Worm (Caenorhabditis elegans) whole organism, early embryonic: ENCODE data around the gene fbxa-120.

Experiments used
- B0310.2 ChIP-seq: sonication (generic microtip); optimal IDR thresholded peaks from 2 replicates; lab custom pipeline; 2016; ENCODE audit warnings: mild to moderate bottlenecking, missing genetic modification characterization, missing compliant biosample characterization
- F13C5.2 ChIP-seq: sonication (generic microtip); optimal IDR thresholded peaks from 2 replicates; lab custom pipeline; 2017; ENCODE audit warnings: mild to moderate bottlenecking, missing genetic modification characterization, inconsistent platforms, missing compliant biosample characterization
- aly-1 ChIP-seq: sonication (generic microtip); optimal IDR thresholded peaks from 2 replicates; lab custom pipeline; 2016; ENCODE audit warnings: missing genetic modification characterization, missing compliant biosample characterization
- ama-1 ChIP-seq: fragments of 150-350 bp; optimal IDR thresholded peaks from 2 replicates; lab custom pipeline; 2014
- ceh-13 ChIP-seq: fragments of 200-800 bp; sonication (Bioruptor generic); optimal IDR thresholded peaks from 2 replicates; lab custom pipeline; 2018; ENCODE audit warnings: mild to moderate bottlenecking, missing genetic modification characterization, missing compliant biosample characterization
- ceh-36 ChIP-seq: sonication (generic microtip); optimal IDR thresholded peaks from 2 replicates; lab custom pipeline; 2016; ENCODE audit warnings: missing genetic modification characterization, inconsistent platforms, missing compliant biosample characterization
- ets-7 ChIP-seq: sonication (generic microtip); optimal IDR thresholded peaks from 2 replicates; lab custom pipeline; 2016; ENCODE audit warnings: missing genotype, missing genetic modification characterization, missing compliant biosample characterization
- flt-1 ChIP-seq: fragments of 200-800 bp; sonication (Bioruptor generic); IDR thresholded peaks from 2 replicates; pipeline ENCODE4 v1.3.6; 2022; ENCODE audit warnings: missing genetic modification characterization, missing compliant biosample characterization
- hmbx-1 ChIP-seq: sonication (generic microtip); optimal IDR thresholded peaks from 2 replicates; lab custom pipeline; 2016; ENCODE audit warnings: mild to moderate bottlenecking, missing genetic modification characterization, missing compliant biosample characterization
- hmg-4 ChIP-seq: fragments of 200-800 bp; sonication (Bioruptor generic); optimal IDR thresholded peaks from 2 replicates; lab custom pipeline; 2018; ENCODE audit warnings: mild to moderate bottlenecking, missing genetic modification characterization, missing compliant biosample characterization
- hnd-1 ChIP-seq: sonication (generic microtip); optimal IDR thresholded peaks from 2 replicates; lab custom pipeline; 2016; ENCODE audit warnings: missing genetic modification characterization, missing compliant biosample characterization
- pes-1 ChIP-seq: fragments of 200-800 bp; sonication (Bioruptor generic); IDR thresholded peaks from 2 replicates; pipeline ENCODE4 v1.3.6; 2022; ENCODE audit warnings: missing genetic modification reagents, missing genetic modification characterization, missing compliant biosample characterization
- scrt-1 ChIP-seq: fragments of 200-800 bp; sonication (Bioruptor generic); IDR thresholded peaks from 2 replicates; pipeline ENCODE4 v1.3.6; 2022; ENCODE audit warnings: missing genetic modification characterization, missing compliant biosample characterization
- sea-1 ChIP-seq: fragments of 200-800 bp; sonication (Bioruptor generic); conservative IDR thresholded peaks from 2 replicates; pipeline ENCODE4 v1.3.6; 2022; ENCODE audit warnings: missing genetic modification characterization, missing compliant biosample characterization
- tbx-11 ChIP-seq: fragments of 200-800 bp; sonication (Bioruptor generic); IDR thresholded peaks from 2 replicates; pipeline ENCODE4 v1.3.6; 2022; ENCODE audit warnings: missing genetic modification characterization, missing compliant biosample characterization
- tbx-37 ChIP-seq: fragments of 200-800 bp; sonication (Bioruptor generic); conservative IDR thresholded peaks from 2 replicates; pipeline ENCODE4 v1.3.6; 2022; ENCODE audit warnings: missing genetic modification reagents, missing genetic modification characterization, missing compliant biosample characterization
- tra-4 ChIP-seq: sonication (generic microtip); optimal IDR thresholded peaks from 2 replicates; lab custom pipeline; 2017; ENCODE audit warnings: missing genetic modification characterization, missing compliant biosample characterization

Gene fbxa-120

DNA sequence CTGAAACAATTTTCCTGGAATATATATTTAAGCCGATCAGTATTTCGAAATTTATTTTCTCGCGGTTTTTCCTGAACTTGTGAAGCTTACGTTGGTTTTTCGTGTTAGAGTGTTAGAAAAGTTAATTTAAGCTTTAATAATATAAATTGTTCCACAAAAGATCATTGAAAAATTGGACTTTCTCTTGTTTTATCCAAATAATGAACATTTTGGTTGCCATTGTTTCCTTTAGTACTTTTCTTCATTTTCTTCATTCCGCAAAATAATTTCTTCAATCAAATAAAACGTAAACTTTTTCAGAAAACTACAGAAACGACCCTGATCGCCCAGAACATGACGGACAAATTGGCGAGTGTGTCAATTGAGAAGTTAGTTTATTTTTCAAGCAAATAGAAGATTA, at the start of gene fbxa-120:
Gene fbxa-120, plus strand, starts transcription at position 301 of the 400 bp plus-strand sequence.
- TF ChIP-seq ama-1 (lab: Kevin White, UChicago) (no peak), hmbx-1 (tag; lab: Kevin White, UChicago) (no peak), tra-4 (tag; lab: Kevin White, UChicago) (no peak), pes-1 (no peak)

DNA sequence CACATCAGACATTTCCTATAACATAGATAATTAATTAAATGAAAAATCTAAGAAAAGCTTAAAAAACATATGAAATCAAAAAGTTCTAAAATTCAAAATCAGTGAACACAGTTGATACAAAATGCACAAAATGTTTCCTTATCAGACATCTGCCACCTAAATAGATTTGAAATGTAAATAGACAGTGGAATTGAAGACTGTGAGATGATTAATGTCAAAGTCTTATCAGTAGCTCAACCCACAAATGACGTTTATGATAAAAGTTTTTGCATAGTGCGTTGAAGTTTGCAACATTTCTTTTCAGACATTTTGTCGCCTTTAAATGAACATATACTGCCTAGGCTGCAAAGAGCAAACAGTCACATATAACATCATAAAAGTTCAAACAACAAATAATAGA, 45.8 kb upstream of the fbxa-120 start, which contains the start of gene Y40C7B.4:
Gene Y40C7B.4, minus strand, starts transcription at position 19 of the 400 bp plus-strand sequence.
- TF ChIP-seq ets-7 (tag; lab: Kevin White, UChicago), result no peak
- no peak for TF ChIP-seq B0310.2 (tag; lab: Kevin White, UChicago)
- no peak for TF ChIP-seq ceh-13 (GFP tag; lab: Kevin White, UChicago)
- no peak for TF ChIP-seq tbx-37 (GFP tag; lab: Robert Waterston, UW)
- TF ChIP-seq hmg-4 (GFP tag; lab: Kevin White, UChicago), result no peak
- no peak for TF ChIP-seq ceh-36 (tag; lab: Kevin White, UChicago)
- TF ChIP-seq flt-1 (GFP tag; lab: Robert Waterston, UW), result no peak
- TF ChIP-seq ama-1 (lab: Kevin White, UChicago), result no peak
- no peak for TF ChIP-seq scrt-1 (GFP tag; lab: Robert Waterston, UW)
- no peak for TF ChIP-seq sea-1
- TF ChIP-seq tra-4 (tag; lab: Kevin White, UChicago), result no peak
- no peak for TF ChIP-seq pes-1
- no peak for TF ChIP-seq hnd-1 (tag; lab: Kevin White, UChicago)
- TF ChIP-seq aly-1, result no peak
- TF ChIP-seq F13C5.2 (tag; lab: Kevin White, UChicago), result no peak

DNA sequence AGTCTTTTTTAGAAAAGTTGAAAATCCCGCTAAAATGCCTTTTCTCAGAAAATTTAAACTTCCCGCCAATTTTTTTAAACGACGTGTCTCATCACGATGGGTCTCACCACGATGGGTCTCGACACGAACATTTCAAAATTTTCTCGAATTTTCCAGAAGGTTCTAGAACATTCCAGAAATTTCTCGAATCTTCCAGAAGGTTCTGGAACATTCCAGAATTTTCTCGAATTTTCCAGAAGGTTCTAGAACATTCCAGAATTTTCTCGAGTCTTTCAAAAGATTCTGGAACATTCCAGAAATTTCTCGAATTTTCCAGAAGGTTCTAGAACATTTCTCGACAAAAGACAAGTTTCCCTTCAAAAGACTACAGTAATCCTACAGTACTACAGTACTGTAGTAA, 14.1 kb upstream of the fbxa-120 start:
- TF ChIP-seq hnd-1 (tag; lab: Kevin White, UChicago) (no peak), pes-1 (peak; percentile 63), aly-1 (no peak), sea-1 (no peak), tra-4 (tag; lab: Kevin White, UChicago) (no peak), F13C5.2 (tag; lab: Kevin White, UChicago) (no peak), B0310.2 (tag; lab: Kevin White, UChicago) (no peak), flt-1 (GFP tag; lab: Robert Waterston, UW) (peak; percentile 64; the same call in 1 of the 2 replicates), tbx-11 (GFP tag; lab: Robert Waterston, UW) (no peak), hmg-4 (GFP tag; lab: Kevin White, UChicago) (no peak)

DNA sequence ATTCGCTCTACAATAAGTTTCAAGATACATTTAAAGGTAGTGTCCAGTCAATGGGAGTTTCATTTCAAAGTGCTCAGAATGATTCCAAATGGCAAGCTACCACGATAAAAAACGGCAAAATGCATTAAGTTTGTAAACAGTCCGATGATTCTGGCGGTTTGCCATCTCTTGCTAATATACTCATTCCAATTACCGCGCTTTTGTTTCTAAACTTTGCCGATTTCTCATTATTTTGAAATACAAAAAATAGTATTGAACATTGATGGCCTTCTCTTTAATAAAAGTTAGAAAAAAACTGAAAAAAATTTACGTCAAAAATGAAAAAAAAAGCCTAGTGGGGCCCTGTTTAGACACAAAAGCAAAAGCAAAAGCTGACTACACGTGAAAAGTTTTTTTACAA, 8.5 kb upstream of the fbxa-120 start:
- TF ChIP-seq aly-1 (no peak), tra-4 (tag; lab: Kevin White, UChicago) (no peak), pes-1 (no peak), tbx-37 (GFP tag; lab: Robert Waterston, UW) (no peak), F13C5.2 (tag; lab: Kevin White, UChicago) (no peak), tbx-11 (GFP tag; lab: Robert Waterston, UW) (no peak), B0310.2 (tag; lab: Kevin White, UChicago) (no peak), hmbx-1 (tag; lab: Kevin White, UChicago) (no peak), flt-1 (GFP tag; lab: Robert Waterston, UW) (no peak), hmg-4 (GFP tag; lab: Kevin White, UChicago) (no peak), ama-1 (lab: Kevin White, UChicago) (no peak), scrt-1 (GFP tag; lab: Robert Waterston, UW) (no peak), sea-1 (no peak), hnd-1 (tag; lab: Kevin White, UChicago) (no peak), ceh-13 (GFP tag; lab: Kevin White, UChicago) (no peak)

DNA sequence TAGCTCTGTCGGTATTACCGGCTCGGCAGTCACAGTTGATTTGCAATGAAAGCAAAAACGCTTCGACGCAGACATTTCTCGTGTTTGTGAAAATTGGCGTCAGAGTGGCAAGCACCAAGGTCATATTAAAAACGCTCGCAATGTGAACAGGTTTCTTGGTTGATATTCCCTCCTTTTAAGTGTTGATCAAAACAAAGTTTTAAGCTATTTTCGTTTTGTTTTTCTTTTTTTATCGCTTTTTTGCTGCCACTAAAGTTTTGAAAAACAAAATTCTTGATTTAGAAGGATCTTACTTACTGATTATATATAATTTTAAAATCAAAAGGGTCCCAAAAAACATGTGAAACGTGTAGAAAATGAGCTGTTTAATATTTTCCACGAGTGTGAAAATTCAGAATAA, 7.8 kb upstream of the fbxa-120 start, which contains the start of gene C33E10.8:
Gene C33E10.8, minus strand, starts transcription at position 101 of the 400 bp plus-strand sequence.
- TF ChIP-seq ets-7 (tag; lab: Kevin White, UChicago) (no peak), ceh-36 (tag; lab: Kevin White, UChicago) (no peak), tra-4 (tag; lab: Kevin White, UChicago) (no peak), hmbx-1 (tag; lab: Kevin White, UChicago) (no peak), ama-1 (lab: Kevin White, UChicago) (no peak), tbx-11 (GFP tag; lab: Robert Waterston, UW) (no peak), hmg-4 (GFP tag; lab: Kevin White, UChicago) (no peak), ceh-13 (GFP tag; lab: Kevin White, UChicago) (no peak), tbx-37 (GFP tag; lab: Robert Waterston, UW) (no peak), flt-1 (GFP tag; lab: Robert Waterston, UW) (no peak), pes-1 (no peak), scrt-1 (GFP tag; lab: Robert Waterston, UW) (no peak), aly-1 (no peak), B0310.2 (tag; lab: Kevin White, UChicago) (no peak), hnd-1 (tag; lab: Kevin White, UChicago) (no peak), sea-1 (no peak)

DNA sequence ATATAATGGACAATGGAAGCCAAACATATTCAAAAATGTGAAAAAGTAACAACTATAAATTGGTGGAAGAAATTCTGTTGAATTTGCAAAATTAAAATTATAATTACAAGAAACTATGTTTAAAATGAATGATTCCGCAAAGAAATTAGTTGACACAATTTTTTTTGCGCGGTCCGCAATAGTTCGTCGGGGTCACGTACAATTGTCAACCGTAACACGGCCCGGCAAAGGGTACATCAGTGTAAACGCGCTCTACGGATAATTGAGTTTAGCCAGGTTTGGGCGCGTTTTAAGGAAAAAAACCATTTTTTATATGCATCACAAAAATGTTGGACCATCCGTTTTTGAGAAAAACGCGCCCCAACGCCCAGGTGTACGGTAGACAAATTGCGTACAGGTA, 5.1 kb upstream of the fbxa-120 start:
- no peak for TF ChIP-seq scrt-1 (GFP tag; lab: Robert Waterston, UW)
- TF ChIP-seq hmg-4 (GFP tag; lab: Kevin White, UChicago), result no peak
- no peak for TF ChIP-seq F13C5.2 (tag; lab: Kevin White, UChicago)
- TF ChIP-seq hnd-1 (tag; lab: Kevin White, UChicago), result no peak
- no peak for TF ChIP-seq ets-7 (tag; lab: Kevin White, UChicago)
- TF ChIP-seq ama-1 (lab: Kevin White, UChicago), result no peak
- TF ChIP-seq tbx-11 (GFP tag; lab: Robert Waterston, UW), result no peak
- TF ChIP-seq ceh-36 (tag; lab: Kevin White, UChicago), result no peak
- no peak for TF ChIP-seq tra-4 (tag; lab: Kevin White, UChicago)
- no peak for TF ChIP-seq aly-1

DNA sequence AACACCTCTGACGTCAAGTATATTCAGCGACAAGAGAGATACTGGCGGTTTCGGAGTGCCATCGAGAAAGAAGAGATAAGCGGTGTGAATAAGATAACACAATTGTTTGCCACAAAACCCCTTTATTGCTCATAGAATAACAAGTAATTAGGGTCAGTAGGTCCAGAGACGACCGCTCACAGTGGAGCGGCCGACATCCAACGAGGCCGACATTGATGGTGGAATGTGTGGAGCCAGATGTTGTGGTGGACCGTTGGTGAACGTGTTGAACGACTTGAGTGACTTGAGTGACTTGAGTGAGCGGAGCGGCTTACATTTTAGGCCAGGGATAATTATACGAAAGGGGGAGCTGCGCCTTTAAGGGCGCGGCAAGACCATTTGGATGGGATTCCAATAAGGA, 1.8 kb upstream of the fbxa-120 start:
- no peak for TF ChIP-seq B0310.2 (tag; lab: Kevin White, UChicago)
- TF ChIP-seq hnd-1 (tag; lab: Kevin White, UChicago), result no peak
- no peak for TF ChIP-seq flt-1 (GFP tag; lab: Robert Waterston, UW)
- no peak for TF ChIP-seq aly-1
- TF ChIP-seq ama-1 (lab: Kevin White, UChicago), result no peak
- no peak for TF ChIP-seq hmg-4 (GFP tag; lab: Kevin White, UChicago)
- TF ChIP-seq ets-7 (tag; lab: Kevin White, UChicago), result no peak
- no peak for TF ChIP-seq tra-4 (tag; lab: Kevin White, UChicago)
- no peak for TF ChIP-seq tbx-37 (GFP tag; lab: Robert Waterston, UW)
- TF ChIP-seq ceh-13 (GFP tag; lab: Kevin White, UChicago), result no peak
- no peak for TF ChIP-seq ceh-36 (tag; lab: Kevin White, UChicago)
- TF ChIP-seq sea-1, result no peak
- TF ChIP-seq scrt-1 (GFP tag; lab: Robert Waterston, UW), result no peak
- TF ChIP-seq pes-1, result no peak
- no peak for TF ChIP-seq hmbx-1 (tag; lab: Kevin White, UChicago)
